Fruit fly (Drosophila melanogaster) whole organism, wandering third instar larva: ENCODE results near the gene CG34247.

ENCODE experiments used
- Abd-B ChIP-seq: fragments of >200 bp; optimal IDR thresholded peaks from 2 replicates; lab custom pipeline; 2017; ENCODE audit warnings: missing biosample characterization, missing genetic modification characterization
- CG32264 ChIP-seq: fragments of 200-800 bp; sonication (Bioruptor generic); optimal IDR thresholded peaks from 2 replicates; lab custom pipeline; 2016; ENCODE audit warnings: missing biosample characterization, missing genetic modification characterization
- CrebA ChIP-seq: fragments of 200-800 bp; sonication (Bioruptor generic); optimal IDR thresholded peaks from 2 replicates; lab custom pipeline; 2016; ENCODE audit warnings: missing biosample characterization, mild to moderate bottlenecking, missing genetic modification characterization, borderline replicate concordance
- Dfd ChIP-seq: fragments of >200 bp; optimal IDR thresholded peaks from 2 replicates; lab custom pipeline; 2017; ENCODE audit warnings: missing biosample characterization, missing genetic modification characterization
- Dif ChIP-seq: fragments of 200-275, 200-300 bp; sonication (Bioruptor generic); optimal IDR thresholded peaks from 2 replicates; lab custom pipeline; 2018; ENCODE audit warnings: missing biosample characterization, missing genetic modification characterization; ENCODE audit not compliant: partially characterized antibody
- GATAd ChIP-seq: sonication (Bioruptor generic); optimal IDR thresholded peaks from 2 replicates; lab custom pipeline; 2016; ENCODE audit warnings: missing biosample characterization, missing genetic modification characterization
- HLH106 ChIP-seq: fragments of 200-800 bp; optimal IDR thresholded peaks from 3 replicates; lab custom pipeline; 2019; ENCODE audit warnings: missing biosample characterization, mild to moderate bottlenecking, missing genetic modification characterization, moderate library complexity
- Hnf4 ChIP-seq: fragments of 200-800 bp; sonication (Bioruptor generic); optimal IDR thresholded peaks from 2 replicates; lab custom pipeline; 2016; ENCODE audit warnings: missing biosample characterization, mild to moderate bottlenecking, missing genetic modification characterization
- Mio ChIP-seq: sonication (Bioruptor generic); optimal IDR thresholded peaks from 2 replicates; lab custom pipeline; 2016; ENCODE audit warnings: missing biosample characterization, missing genetic modification characterization
- Myc ChIP-seq: fragments of >200 bp; optimal IDR thresholded peaks from 2 replicates; lab custom pipeline; 2017
- N ChIP-seq: fragments of >200 bp; optimal IDR thresholded peaks from 2 replicates; lab custom pipeline; 2018; ENCODE audit warnings: missing biosample characterization, missing external identifiers, missing genetic modification characterization
- OdsH ChIP-seq: fragments of 200-800 bp; sonication (Bioruptor generic); optimal IDR thresholded peaks from 2 replicates; lab custom pipeline; 2016; ENCODE audit warnings: missing biosample characterization, mild to moderate bottlenecking, missing genetic modification characterization
- Rel ChIP-seq, 2 experiments: fragments of 200-800 bp; sonication (Bioruptor generic) in 1 of 2; optimal IDR thresholded peaks; 2 replicates in 1 of 2; 3 replicates in 1 of 2; lab custom pipeline; 2016 to 2019; ENCODE audit warnings: mild to moderate bottlenecking in 2 of 2, missing biosample characterization in 2 of 2, missing genetic modification characterization in 2 of 2, moderate library complexity in 1 of 2
- Sp1 ChIP-seq: fragments of 200-800 bp; sonication (Bioruptor generic); optimal IDR thresholded peaks from 3 replicates; lab custom pipeline; 2019; ENCODE audit warnings: missing biosample characterization, mild to moderate bottlenecking, missing genetic modification characterization, moderate library complexity
- Vsx2 ChIP-seq: fragments of 200-300, 225-300 bp; sonication (Bioruptor generic); optimal IDR thresholded peaks from 2 replicates; lab custom pipeline; 2018; ENCODE audit warnings: missing biosample characterization, missing genetic modification characterization; ENCODE audit not compliant: partially characterized antibody
- br ChIP-seq: fragments of 200-800 bp; sonication (Bioruptor generic); optimal IDR thresholded peaks from 2 replicates; lab custom pipeline; 2016; ENCODE audit warnings: missing biosample characterization, missing genetic modification characterization
- brk ChIP-seq: fragments of 200-800 bp; sonication (Bioruptor generic); optimal IDR thresholded peaks from 2 replicates; lab custom pipeline; 2016; ENCODE audit warnings: missing biosample characterization, mild to moderate bottlenecking, missing genetic modification characterization
- dl ChIP-seq, 2 experiments: fragments of 175-275, 200-275 bp in 1 of 2; fragments of 200-275 bp in 1 of 2; sonication (Bioruptor generic); optimal IDR thresholded peaks; lab custom pipeline; 2018; ENCODE audit warnings: mild to moderate bottlenecking in 2 of 2, missing biosample characterization in 2 of 2, missing genetic modification characterization in 2 of 2, moderate library complexity in 2 of 2; ENCODE audit not compliant: partially characterized antibody in 2 of 2, insufficient read depth in 1 of 2
- dmrt93B ChIP-seq: fragments of 200-800 bp; sonication (Bioruptor generic); optimal IDR thresholded peaks from 2 replicates; lab custom pipeline; 2018; ENCODE audit warnings: missing biosample characterization, mild to moderate bottlenecking, missing genetic modification characterization
- foxo ChIP-seq, 2 experiments: fragments of 200-800 bp; sonication (Bioruptor generic); optimal IDR thresholded peaks; 2 replicates in 1 of 2; 3 replicates in 1 of 2; lab custom pipeline; 2016 to 2017; ENCODE audit warnings: missing biosample characterization in 2 of 2, missing genetic modification characterization in 2 of 2
- fru ChIP-seq: fragments of 200-800 bp; sonication (Bioruptor generic); optimal IDR thresholded peaks from 3 replicates; lab custom pipeline; 2016; ENCODE audit warnings: missing biosample characterization, mild to moderate bottlenecking, missing genetic modification characterization
- jim ChIP-seq: fragments of 175-275, 200-325 bp; sonication (Bioruptor generic); optimal IDR thresholded peaks from 2 replicates; lab custom pipeline; 2016; ENCODE audit warnings: missing biosample characterization, mild to moderate bottlenecking, missing genetic modification characterization
- lola ChIP-seq: fragments of >200 bp; optimal IDR thresholded peaks from 2 replicates; lab custom pipeline; 2017; ENCODE audit warnings: missing biosample characterization, missing genetic modification characterization
- pan ChIP-seq: fragments of >200 bp; optimal IDR thresholded peaks from 2 replicates; lab custom pipeline; 2017
- rgr ChIP-seq: fragments of 200-800 bp; sonication (Bioruptor generic); optimal IDR thresholded peaks from 3 replicates; lab custom pipeline; 2016; ENCODE audit warnings: missing biosample characterization, mild to moderate bottlenecking, missing genetic modification characterization
- sage ChIP-seq: fragments of 200-800 bp; sonication (Bioruptor generic); optimal IDR thresholded peaks from 2 replicates; lab custom pipeline; 2016; ENCODE audit warnings: missing biosample characterization, mild to moderate bottlenecking, missing genetic modification characterization
- sv ChIP-seq: fragments of 200-800 bp; sonication (Bioruptor generic); optimal IDR thresholded peaks from 3 replicates; lab custom pipeline; 2016; ENCODE audit warnings: missing biosample characterization, missing genetic modification characterization
- tai ChIP-seq: sonication (Bioruptor generic); optimal IDR thresholded peaks from 2 replicates; lab custom pipeline; 2016; ENCODE audit warnings: missing biosample characterization, missing genetic modification characterization
- usp ChIP-seq: fragments of >200 bp; optimal IDR thresholded peaks from 2 replicates; lab custom pipeline; 2017; ENCODE audit warnings: missing biosample characterization, missing genetic modification characterization
- woc ChIP-seq: sonication (Bioruptor generic); optimal IDR thresholded peaks from 2 replicates; lab custom pipeline; 2016; ENCODE audit warnings: missing biosample characterization, mild to moderate bottlenecking, missing genetic modification characterization

CG34247 gene

DNA sequence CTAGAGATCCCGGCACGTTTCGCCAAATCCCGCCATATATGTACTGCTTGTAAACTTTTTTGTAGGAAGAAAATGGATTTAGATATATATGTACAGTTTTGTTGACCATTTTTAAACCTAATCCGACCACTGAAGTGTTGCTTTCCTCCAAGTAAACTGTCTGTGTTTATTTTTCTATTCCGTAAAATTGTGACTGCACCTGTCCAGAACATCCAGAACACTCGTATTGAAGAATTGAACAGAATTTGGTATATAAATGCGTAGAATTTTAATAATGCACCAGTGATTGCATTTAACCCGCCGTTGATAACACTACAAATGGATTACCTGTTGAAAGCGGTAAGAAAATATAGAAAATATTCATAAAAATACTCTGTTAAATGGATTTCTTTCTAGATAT is 42.6 kb upstream of the CG34247 start, which contains the start of gene CG43249:
TSS of gene CG43249 (plus strand) at position 301 of the 400 bp plus-strand sequence.
- TF ChIP-seq Dif (GFP tag; lab: Kevin White, UChicago) (no peak), Rel (GFP tag; optimal IDR thresholded peaks at IDR 0.05; lab: Kevin White, UChicago) (no peak), Rel (tag; optimal IDR thresholded peaks at IDR 0.05; lab: Kevin White, UChicago) (no peak), rgr (GFP tag; lab: Kevin White, UChicago) (no peak), CG32264 (GFP tag; lab: Kevin White, UChicago) (no peak), Hnf4 (GFP tag; lab: Kevin White, UChicago) (no peak)

DNA sequence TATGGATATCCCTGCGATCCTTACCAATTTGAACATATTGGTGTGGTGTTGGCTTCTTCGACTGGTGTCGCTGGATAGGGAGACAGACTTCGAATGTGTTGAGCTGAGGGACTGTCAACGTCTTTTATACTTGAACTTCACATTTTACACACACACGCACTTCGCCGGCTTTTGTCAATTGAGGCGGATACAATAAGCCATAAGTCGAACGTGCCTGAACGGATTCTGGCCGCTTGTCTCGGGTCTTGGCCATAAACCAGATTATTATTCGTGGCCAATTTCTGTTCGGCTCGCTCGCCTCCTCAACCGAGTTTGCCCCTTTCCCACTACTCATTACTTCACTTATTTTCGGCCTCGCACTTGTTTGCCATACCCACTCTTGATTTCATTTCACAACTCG is 41.7 kb upstream of the CG34247 start, which contains the start of gene CG13044:
TSS of gene CG13044 (minus strand) at position 101 of the 400 bp plus-strand sequence.
- no peak for TF ChIP-seq CG32264 (GFP tag; lab: Kevin White, UChicago)
- no peak for TF ChIP-seq foxo (GFP tag; optimal IDR thresholded peaks at IDR 0.05; lab: Kevin White, UChicago)
- TF ChIP-seq brk (GFP tag; lab: Kevin White, UChicago), result no peak
- no peak for TF ChIP-seq GATAd
- TF ChIP-seq Dif (GFP tag; lab: Kevin White, UChicago), result no peak
- TF ChIP-seq sv (GFP tag; lab: Kevin White, UChicago), result no peak
- no peak for TF ChIP-seq fru
- no peak for TF ChIP-seq CrebA
- no peak for TF ChIP-seq jim (GFP tag; lab: Kevin White, UChicago)
- TF ChIP-seq woc (GFP tag; lab: Kevin White, UChicago), result no peak

DNA sequence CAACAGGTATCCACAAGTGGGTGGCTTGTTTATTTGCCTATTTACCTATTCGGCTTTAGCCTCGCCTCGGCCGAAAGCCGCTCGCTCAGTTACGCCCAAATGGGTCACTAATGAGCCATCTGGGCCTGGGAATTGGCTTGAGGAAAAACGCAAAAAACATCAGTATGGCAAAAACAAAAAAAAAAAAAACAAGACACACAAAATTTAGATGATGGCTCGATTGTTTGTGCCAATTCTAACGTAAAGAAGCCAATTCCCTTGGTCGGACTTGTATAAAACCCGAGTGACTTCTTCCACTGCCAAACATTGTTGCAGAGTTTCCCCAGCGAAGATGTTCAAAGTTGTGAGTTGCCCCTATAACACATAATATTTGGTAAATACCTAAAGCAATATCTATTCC is 39.7 kb upstream of the CG34247 start, which contains the start of gene CG4982:
TSS of gene CG4982 (plus strand) at position 301 of the 400 bp plus-strand sequence.
- TF ChIP-seq foxo (GFP tag; optimal IDR thresholded peaks at IDR 0.05; lab: Kevin White, UChicago) (no peak), tai (no peak), Vsx2 (GFP tag; lab: Kevin White, UChicago) (no peak)

DNA sequence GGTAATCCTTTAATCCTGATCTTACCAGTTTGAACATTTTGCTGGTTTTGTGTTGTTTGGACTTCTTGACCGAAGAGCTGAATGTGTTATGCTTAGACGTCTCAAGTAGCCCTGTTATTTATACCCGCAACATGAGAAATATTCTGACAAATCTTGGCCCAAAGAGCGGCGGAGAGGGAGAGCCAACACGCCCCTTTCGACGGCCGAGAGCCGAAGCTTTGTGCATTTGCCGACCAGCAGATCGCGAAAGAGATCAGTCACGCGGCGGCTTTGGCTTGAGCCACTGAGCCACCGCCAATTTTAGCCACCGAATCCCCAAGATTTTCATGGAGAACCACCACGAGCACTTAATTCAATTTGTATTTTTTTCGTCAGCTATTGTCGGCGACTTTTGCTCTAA is 34.0 kb upstream of the CG34247 start, which contains the start of gene CG4962:
TSS of gene CG4962 (minus strand) at position 101 of the 400 bp plus-strand sequence.
- TF ChIP-seq Hnf4 (GFP tag; lab: Kevin White, UChicago) (no peak), Mio (GFP tag; lab: Kevin White, UChicago) (no peak)

DNA sequence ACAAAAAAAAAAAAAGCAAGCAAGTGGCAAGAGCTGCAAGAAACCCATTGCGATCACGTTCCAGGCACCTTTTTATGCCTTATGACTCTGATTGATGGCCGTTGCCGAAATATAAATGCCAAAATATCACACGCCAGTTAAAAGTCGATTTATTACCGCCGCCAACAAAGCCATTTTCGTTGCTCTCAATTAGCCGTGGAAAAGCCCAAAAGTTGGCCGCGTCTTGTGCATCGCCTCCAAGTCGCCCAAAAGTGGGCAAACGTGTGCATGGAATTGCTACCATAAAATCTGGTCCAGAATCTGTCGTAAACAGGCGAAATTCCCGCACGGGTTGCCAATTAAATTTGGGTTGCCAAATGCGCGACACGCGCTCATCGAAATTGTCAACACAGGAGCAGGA is 30.3 kb upstream of the CG34247 start:
- no peak for TF ChIP-seq GATAd
- no peak for TF ChIP-seq sage (GFP tag; lab: Kevin White, UChicago)
- TF ChIP-seq N, result peak; percentile 32
- TF ChIP-seq Dif (GFP tag; lab: Kevin White, UChicago), result no peak
- TF ChIP-seq Myc (lab: Kevin White, UChicago), result peak; percentile 76
- no peak for TF ChIP-seq HLH106 (tag; lab: Kevin White, UChicago)
- TF ChIP-seq foxo (GFP tag; optimal IDR thresholded peaks at IDR 0.05; lab: Kevin White, UChicago), result no peak
- no peak for TF ChIP-seq usp
- no peak for TF ChIP-seq Sp1 (GFP tag; lab: Kevin White, UChicago)
- no peak for TF ChIP-seq jim (GFP tag; lab: Kevin White, UChicago)
- TF ChIP-seq Abd-B (GFP tag; lab: Kevin White, UChicago), result no peak
- TF ChIP-seq lola, result peak; percentile 51
- TF ChIP-seq Vsx2 (GFP tag; lab: Kevin White, UChicago), result peak; percentile 88
- TF ChIP-seq br (GFP tag; lab: Kevin White, UChicago), result no peak

DNA sequence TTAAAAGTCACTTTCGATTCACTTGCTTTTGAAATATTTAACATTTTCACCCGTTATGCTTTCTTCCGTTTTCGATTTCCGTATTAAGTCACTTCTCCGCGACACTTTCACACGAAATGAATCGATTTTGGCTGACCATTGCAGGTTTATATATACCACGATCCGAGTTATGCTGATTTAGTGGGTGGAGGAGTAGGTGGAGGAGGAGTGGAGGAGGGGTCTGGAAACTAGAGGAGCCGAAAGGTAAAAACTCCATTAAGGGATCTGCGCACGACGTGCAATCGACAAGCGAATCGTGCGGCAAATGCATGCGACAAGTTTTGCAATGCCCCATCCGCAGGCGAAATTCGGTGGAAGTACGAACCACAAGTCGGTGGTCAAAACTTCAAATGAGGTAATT is 29.4 kb upstream of the CG34247 start, which contains the start of gene CG13045:
TSS of gene CG13045 (minus strand) at position 101 of the 400 bp plus-strand sequence.
- no peak for TF ChIP-seq dmrt93B (GFP tag; lab: Kevin White, UChicago)
- no peak for TF ChIP-seq jim (GFP tag; lab: Kevin White, UChicago)
- no peak for TF ChIP-seq N
- TF ChIP-seq Vsx2 (GFP tag; lab: Kevin White, UChicago), result no peak
- no peak for TF ChIP-seq CG32264 (GFP tag; lab: Kevin White, UChicago)
- TF ChIP-seq pan (lab: Kevin White, UChicago), result no peak
- no peak for TF ChIP-seq rgr (GFP tag; lab: Kevin White, UChicago)
- no peak for TF ChIP-seq Sp1 (GFP tag; lab: Kevin White, UChicago)
- no peak for TF ChIP-seq dl (GFP tag; optimal IDR thresholded peaks at IDR 0.05; lab: Kevin White, UChicago; ENCODE audit: insufficient read depth in 1 of 2, partially characterized antibody in 2 of 2)
- TF ChIP-seq Dfd (GFP tag; lab: Kevin White, UChicago), result no peak
- no peak for TF ChIP-seq lola
- no peak for TF ChIP-seq foxo (GFP tag; optimal IDR thresholded peaks at IDR 0.05; lab: Kevin White, UChicago)
- TF ChIP-seq sage (GFP tag; lab: Kevin White, UChicago), result no peak
- no peak for TF ChIP-seq tai
- no peak for TF ChIP-seq OdsH (GFP tag; lab: Kevin White, UChicago)
- TF ChIP-seq Myc (lab: Kevin White, UChicago), result no peak
